Fruit fly (Drosophila melanogaster) whole organism, embryonic: ENCODE measurements around the gene isoQC.

Experiments used
- Bdp1 ChIP-seq: fragments of 200-800 bp; sonication (Bioruptor generic); optimal IDR thresholded peaks from 3 replicates; lab custom pipeline; 2016; ENCODE audit warnings: missing biosample characterization, missing genetic modification characterization
- CG10267 ChIP-seq: fragments of 200-800 bp; sonication (Bioruptor generic); optimal IDR thresholded peaks from 2 replicates; lab custom pipeline; 2018; ENCODE audit warnings: missing biosample characterization, mild to moderate bottlenecking, missing genetic modification characterization, moderate library complexity
- CG10321 ChIP-seq: fragments of 200-800 bp; sonication (Bioruptor generic); IDR thresholded peaks from 2 replicates; pipeline ENCODE4 v1.3.6; 2022; ENCODE audit warnings: missing biosample characterization, missing genetic modification characterization
- CG11504 ChIP-seq: fragments of 200-800 bp; sonication (Bioruptor generic); optimal IDR thresholded peaks from 3 replicates; lab custom pipeline; 2019; ENCODE audit warnings: missing biosample characterization, mild to moderate bottlenecking, missing genetic modification characterization, moderate library complexity
- CG14710 ChIP-seq: fragments of 200-800 bp; sonication (Bioruptor generic); optimal IDR thresholded peaks from 3 replicates; lab custom pipeline; 2019; ENCODE audit warnings: missing biosample characterization, mild to moderate bottlenecking, missing genetic modification characterization, moderate library complexity
- CG14860 ChIP-seq: fragments of 200-800 bp; sonication (Bioruptor generic); IDR thresholded peaks from 3 replicates; pipeline ENCODE4 v1.3.6; 2022; ENCODE audit warnings: missing biosample characterization, missing genetic modification characterization; ENCODE audit not compliant: partially characterized antibody
- CG14965 ChIP-seq: fragments of 200-800 bp; sonication (Bioruptor generic); optimal IDR thresholded peaks from 2 replicates; lab custom pipeline; 2016; ENCODE audit warnings: missing biosample characterization, missing genetic modification characterization, borderline replicate concordance
- CG15514 ChIP-seq: fragments of 200-800 bp; sonication (Bioruptor generic); optimal IDR thresholded peaks from 3 replicates; lab custom pipeline; 2017; ENCODE audit warnings: missing biosample characterization, missing genetic modification characterization, mild to moderate bottlenecking, moderate library complexity, missing genetic modification reagents
- CG17361 ChIP-seq: fragments of 200-800 bp; sonication (Bioruptor generic); IDR thresholded peaks from 3 replicates; pipeline ENCODE4 v1.3.6; 2022; ENCODE audit warnings: missing biosample characterization, missing genetic modification characterization
- CG2116 ChIP-seq: fragments of 200-800 bp; sonication (Bioruptor generic); optimal IDR thresholded peaks from 3 replicates; lab custom pipeline; 2018; ENCODE audit warnings: missing biosample characterization, mild to moderate bottlenecking, missing genetic modification characterization
- CG32767 ChIP-seq: fragments of 200-800 bp; sonication (Bioruptor generic); IDR thresholded peaks from 2 replicates; pipeline ENCODE4 v1.3.6; 2022; ENCODE audit warnings: missing biosample characterization, missing genetic modification characterization
- CG7271 ChIP-seq: fragments of 200-800 bp; sonication (Bioruptor generic); optimal IDR thresholded peaks from 2 replicates; lab custom pipeline; 2018; ENCODE audit warnings: missing biosample characterization, mild to moderate bottlenecking, missing genetic modification characterization, moderate library complexity
- CG7786 ChIP-seq: fragments of 200-800 bp; sonication (Bioruptor generic); optimal IDR thresholded peaks from 2 replicates; lab custom pipeline; 2016; ENCODE audit warnings: missing biosample characterization, missing genetic modification characterization
- CG8924 ChIP-seq: fragments of 200-800 bp; optimal IDR thresholded peaks from 3 replicates; lab custom pipeline; 2019; ENCODE audit warnings: missing biosample characterization, mild to moderate bottlenecking, missing genetic modification characterization, moderate library complexity
- CTCF ChIP-seq: fragments of 200-800 bp; sonication (Bioruptor generic); optimal IDR thresholded peaks from 2 replicates; lab custom pipeline; 2017; ENCODE audit warnings: missing biosample characterization, mild to moderate bottlenecking, missing genetic modification characterization, moderate library complexity
- HLH3B ChIP-seq: fragments of 200-800 bp; sonication (Bioruptor generic); IDR thresholded peaks from 2 replicates; pipeline ENCODE4 v1.3.6; 2022; ENCODE audit warnings: missing biosample characterization, missing genetic modification characterization
- Hand ChIP-seq: fragments of 200-800 bp; sonication (Bioruptor generic); optimal IDR thresholded peaks from 2 replicates; lab custom pipeline; 2017; ENCODE audit warnings: mild to moderate bottlenecking, missing biosample characterization, missing genetic modification reagents, missing genetic modification characterization
- Hmr ChIP-seq: fragments of 200-800 bp; sonication (Bioruptor generic); optimal IDR thresholded peaks from 3 replicates; lab custom pipeline; 2017; ENCODE audit warnings: mild to moderate bottlenecking, missing biosample characterization, missing genetic modification reagents, missing genetic modification characterization
- Pdp1 ChIP-seq, 2 experiments: fragments of 200-800 bp; sonication (Bioruptor generic); optimal IDR thresholded peaks; 3 replicates each; lab custom pipeline; 2016; ENCODE audit warnings: missing biosample characterization in 2 of 2, missing genetic modification characterization in 2 of 2, mild to moderate bottlenecking in 1 of 2, moderate library complexity in 1 of 2
- Ravus ChIP-seq: fragments of 200-800 bp; sonication (Bioruptor generic); IDR thresholded peaks from 2 replicates; pipeline ENCODE4 v1.3.6; 2022; ENCODE audit warnings: missing biosample characterization, missing genetic modification characterization
- Rx ChIP-seq: fragments of 200-800 bp; sonication (Bioruptor generic); IDR thresholded peaks from 2 replicates; pipeline ENCODE4 v1.3.6; 2022; ENCODE audit warnings: missing biosample characterization, missing genetic modification characterization
- Side ChIP-seq: fragments of 200-800 bp; sonication (Bioruptor generic); optimal IDR thresholded peaks from 2 replicates; lab custom pipeline; 2016; ENCODE audit warnings: missing biosample characterization, missing genetic modification characterization
- TFAM ChIP-seq: fragments of 200-800 bp; sonication (Bioruptor generic); optimal IDR thresholded peaks from 2 replicates; lab custom pipeline; 2017; ENCODE audit warnings: missing biosample characterization, missing genetic modification characterization, inconsistent platforms
- Xrp1 ChIP-seq: fragments of 200-800 bp; sonication (Bioruptor generic); IDR thresholded peaks from 2 replicates; pipeline ENCODE4 v1.3.6; 2022; ENCODE audit warnings: missing biosample characterization, missing genetic modification characterization
- ara ChIP-seq: fragments of 200-800 bp; sonication (Bioruptor generic); IDR thresholded peaks from 2 replicates; pipeline ENCODE4 v1.3.6; 2022; ENCODE audit warnings: missing biosample characterization, missing genetic modification characterization
- cato ChIP-seq: fragments of 200-800 bp; sonication (Bioruptor generic); optimal IDR thresholded peaks from 2 replicates; lab custom pipeline; 2016; ENCODE audit warnings: missing biosample characterization, missing genetic modification characterization, borderline replicate concordance
- chinmo ChIP-seq: fragments of 200-800 bp; sonication (Bioruptor generic); IDR thresholded peaks from 4 replicates; pipeline ENCODE4 v1.3.6; 2022; ENCODE audit warnings: missing biosample characterization, missing genetic modification characterization; ENCODE audit not compliant: partially characterized antibody
- cwo ChIP-seq: fragments of 200-800 bp; sonication (Bioruptor generic); optimal IDR thresholded peaks from 3 replicates; lab custom pipeline; 2017; ENCODE audit warnings: missing biosample characterization, missing genetic modification characterization, mild to moderate bottlenecking, moderate library complexity, missing genetic modification reagents
- dati ChIP-seq: fragments of 200-800 bp; sonication (Bioruptor generic); IDR thresholded peaks from 2 replicates; pipeline ENCODE4 v1.3.6; 2022; ENCODE audit warnings: missing biosample characterization, missing genetic modification characterization
- ewg ChIP-seq: fragments of 200-800 bp; sonication (Bioruptor generic); optimal IDR thresholded peaks from 3 replicates; lab custom pipeline; 2017; ENCODE audit warnings: mild to moderate bottlenecking, missing biosample characterization, missing genetic modification reagents, missing genetic modification characterization
- gcm ChIP-seq: fragments of 200-800 bp; sonication (Bioruptor generic); optimal IDR thresholded peaks from 2 replicates; lab custom pipeline; 2019; ENCODE audit warnings: missing biosample characterization, mild to moderate bottlenecking, missing genetic modification characterization, moderate library complexity
- insv ChIP-seq, 2 experiments: fragments of 200-800 bp; sonication (Bioruptor generic); optimal IDR thresholded peaks; 3 replicates each; lab custom pipeline; 2016 to 2018; ENCODE audit warnings: missing biosample characterization in 2 of 2, missing genetic modification characterization in 2 of 2
- lmd ChIP-seq: fragments of 200-800 bp; sonication (Bioruptor generic); IDR thresholded peaks from 2 replicates; pipeline ENCODE4 v1.3.6; 2022; ENCODE audit warnings: missing biosample characterization, missing genetic modification characterization
- lola ChIP-seq, 3 experiments: fragments of >200 bp in 2 of 3; fragments of 200-800 bp in 1 of 3; sonication (Bioruptor generic) in 1 of 3; optimal IDR thresholded peaks; 2 replicates each; lab custom pipeline; 2017 to 2019; ENCODE audit warnings: missing biosample characterization in 3 of 3, missing genetic modification characterization in 3 of 3, mild to moderate bottlenecking in 1 of 3, moderate library complexity in 1 of 3
- org-1 ChIP-seq: fragments of 200-800 bp; sonication (Bioruptor generic); optimal IDR thresholded peaks from 2 replicates; lab custom pipeline; 2017; ENCODE audit warnings: missing biosample characterization, missing genetic modification characterization
- prd ChIP-seq, 3 experiments: fragments of >200 bp in 2 of 3; fragments of 200-800 bp in 1 of 3; sonication (Bioruptor generic) in 1 of 3; optimal IDR thresholded peaks in 2 of 3; IDR thresholded peaks in 1 of 3; 2 replicates in 2 of 3; 3 replicates in 1 of 3; pipeline versions ENCODE4 v1.3.6 to Lab custom; 2017 to 2022; ENCODE audit warnings: missing biosample characterization in 1 of 3, missing genetic modification characterization in 1 of 3
- pum ChIP-seq: fragments of 200-800 bp; sonication (Bioruptor generic); optimal IDR thresholded peaks from 2 replicates; lab custom pipeline; 2016; ENCODE audit warnings: missing biosample characterization, missing genetic modification characterization
- ranshi ChIP-seq: fragments of 200-800 bp; sonication (Bioruptor generic); IDR thresholded peaks from 2 replicates; pipeline ENCODE4 v1.3.6; 2022; ENCODE audit warnings: missing biosample characterization, missing genetic modification characterization
- row ChIP-seq: fragments of 200-800 bp; sonication (Bioruptor generic); IDR thresholded peaks from 3 replicates; pipeline ENCODE4 v1.3.6; 2022; ENCODE audit warnings: missing biosample characterization, missing genetic modification characterization
- sna ChIP-seq: fragments of 200-800 bp; sonication (Bioruptor generic); IDR thresholded peaks from 2 replicates; pipeline ENCODE4 v1.3.6; 2022; ENCODE audit warnings: missing biosample characterization, missing genetic modification characterization; ENCODE audit not compliant: partially characterized antibody
- ssp ChIP-seq: fragments of 200-800 bp; sonication (Bioruptor generic); IDR thresholded peaks from 2 replicates; pipeline ENCODE4 v1.3.6; 2022; ENCODE audit warnings: missing biosample characterization, missing genetic modification characterization
- stwl ChIP-seq: fragments of 200-800 bp; sonication (Bioruptor generic); optimal IDR thresholded peaks from 3 replicates; lab custom pipeline; 2018; ENCODE audit warnings: missing biosample characterization, mild to moderate bottlenecking, missing genetic modification characterization, moderate library complexity
- tin ChIP-seq: fragments of 200-800 bp; sonication (Bioruptor generic); optimal IDR thresholded peaks from 3 replicates; lab custom pipeline; 2016; ENCODE audit warnings: missing biosample characterization, missing genetic modification characterization
- tna ChIP-seq: fragments of 200-800 bp; sonication (Bioruptor generic); IDR thresholded peaks from 2 replicates; pipeline ENCODE4 v1.3.6; 2022; ENCODE audit warnings: missing biosample characterization, missing genetic modification characterization; ENCODE audit not compliant: partially characterized antibody
- ttk ChIP-seq: fragments of 200-800 bp; sonication (Bioruptor generic); IDR thresholded peaks from 2 replicates; pipeline ENCODE4 v2.1.2; 2022; ENCODE audit warnings: missing biosample characterization, missing genetic modification characterization
- vvl ChIP-seq: fragments of 200-800 bp; sonication (Bioruptor generic); IDR thresholded peaks from 2 replicates; pipeline ENCODE4 v1.3.6; 2022; ENCODE audit warnings: missing biosample characterization, missing genetic modification characterization
- wek ChIP-seq: fragments of 200-800 bp; sonication (Bioruptor generic); optimal IDR thresholded peaks from 3 replicates; lab custom pipeline; 2018; ENCODE audit warnings: missing biosample characterization, mild to moderate bottlenecking, missing genetic modification characterization, moderate library complexity

isoQC gene

dm6 chr3L:20452813-20453682 is 21.2 kb upstream of the isoQC start, which contains the start of gene CG5199 (continued):
- TF ChIP-seq Rx (GFP tag; lab: Robert Waterston, UW) (peak; percentile 36; the same call in 1 of the 2 replicates), ara (GFP tag; lab: Robert Waterston, UW) (no peak), CG11504 (tag; lab: Kevin White, UChicago) (peak; percentile 83), TFAM (GFP tag; lab: Kevin White, UChicago) (no peak), insv (GFP tag; optimal IDR thresholded peaks at IDR 0.05; lab: Kevin White, UChicago) (peak in 1 of 2 experiments; percentile 44), chinmo (no peak), wek (GFP tag; lab: Kevin White, UChicago) (no peak), ttk (peak; percentile 59; the same call in 1 of the 2 replicates), sna (GFP tag; lab: Robert Waterston, UW) (peak; percentile 60; the same call in 1 of the 2 replicates), Bdp1 (no peak), CG8924 (tag; lab: Kevin White, UChicago) (peak; percentile 80), Hand (GFP tag; lab: Kevin White, UChicago) (no peak), Xrp1 (GFP tag; lab: Robert Waterston, UW) (peak; percentile 67), CG2116 (GFP tag; lab: Kevin White, UChicago) (peak; percentile 37), CG32767 (GFP tag; lab: Robert Waterston, UW) (peak; percentile 49; the same call in 1 of the 2 replicates), org-1 (GFP tag; lab: Kevin White, UChicago) (no peak), gcm (GFP tag; lab: Kevin White, UChicago) (peak; percentile 49), prd (optimal IDR thresholded peaks at IDR 0.05; lab: Kevin White, UChicago) (no peak), prd (GFP tag; IDR thresholded peaks at IDR 0.05; lab: Robert Waterston, UW) (peak; percentile 85), tna (GFP tag; lab: Robert Waterston, UW) (no peak; the same call in 1 of the 2 replicates), CG7271 (tag; lab: Kevin White, UChicago) (no peak), pum (peak; percentile 49), CG14710 (tag; lab: Kevin White, UChicago) (peak; percentile 86), cato (peak; percentile 27), lola (GFP tag; optimal IDR thresholded peaks at IDR 0.05; lab: Kevin White, UChicago) (peak in 1 of 3 experiments; percentile 75), lmd (GFP tag; lab: Robert Waterston, UW) (peak; percentile 75), CG15514 (GFP tag; lab: Kevin White, UChicago) (peak; percentile 53), row (GFP tag; lab: Robert Waterston, UW) (peak; percentile 80), Pdp1 (GFP tag; optimal IDR thresholded peaks at IDR 0.05; lab: Kevin White, UChicago) (peak in 1 of 2 experiments; percentile 56), CG17361 (GFP tag; lab: Robert Waterston, UW) (peak; percentile 90), tin (GFP tag; lab: Kevin White, UChicago) (peak; percentile 79), CG10321 (GFP tag; lab: Robert Waterston, UW) (no peak), Hmr (GFP tag; lab: Kevin White, UChicago) (peak; percentile 75), ssp (GFP tag; lab: Robert Waterston, UW) (peak; percentile 53; the same call in 1 of the 2 replicates), dati (no peak), CG10267 (tag; lab: Kevin White, UChicago) (peak; percentile 69), HLH3B (GFP tag; lab: Robert Waterston, UW) (peak; percentile 42; the same call in 1 of the 2 replicates), ewg (peak; percentile 29), CG14860 (GFP tag; lab: Robert Waterston, UW) (peak; percentile 62; the same call in 2 of the 3 replicates), vvl (GFP tag; lab: Robert Waterston, UW) (peak; percentile 65), Side (no peak), CTCF (GFP tag; lab: Kevin White, UChicago) (no peak), cwo (peak; percentile 41), stwl (peak; percentile 50), Ravus (peak; percentile 5; the same call in 1 of the 2 replicates), CG7786 (GFP tag; lab: Kevin White, UChicago) (no peak), ranshi (GFP tag; lab: Robert Waterston, UW) (peak; percentile 56; the same call in 1 of the 2 replicates), CG14965 (GFP tag; lab: Kevin White, UChicago) (no peak)
